Fruit fly (Drosophila melanogaster): ENCODE results near the gene CG12483.

CG12483 gene

DNA sequence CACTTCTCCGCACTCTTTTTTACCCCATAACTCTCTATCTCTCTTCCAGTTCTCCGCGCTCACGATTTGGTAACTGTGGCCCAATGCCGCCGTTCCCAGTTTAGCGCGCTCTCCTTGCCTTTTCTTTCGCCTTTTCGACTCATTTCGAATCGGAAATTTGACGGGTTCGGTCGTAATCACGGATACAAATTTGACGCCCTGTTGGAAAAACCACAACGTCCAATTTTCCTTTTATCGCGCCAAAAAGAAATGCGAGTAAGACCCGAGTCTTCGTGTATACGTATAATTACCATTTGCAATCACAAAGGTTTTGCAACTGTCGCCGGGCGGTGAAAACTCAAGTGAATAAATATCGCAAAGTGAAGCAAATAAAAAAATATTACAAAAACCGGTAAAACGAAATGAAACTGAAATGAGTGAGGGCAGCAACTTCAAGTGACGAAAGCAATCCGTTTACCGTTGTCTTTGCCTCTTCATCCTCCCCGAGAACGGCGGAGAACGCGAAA, 31.2 kb upstream of the CG12483 start, which contains the start of gene Pdk1:
Pdk1 (plus strand) TSS at position 140 of the 506 bp plus-strand sequence.
- peak; percentile 49 for TF ChIP-seq bab1 (GFP tag; optimal IDR thresholded peaks at IDR 0.05)
- TF ChIP-seq CG1620 (GFP tag; optimal IDR thresholded peaks at IDR 0.05), result no peak
- TF ChIP-seq CG14711 (tag; optimal IDR thresholded peaks at IDR 0.05), result no peak
- TF ChIP-seq Mnt (GFP tag; optimal IDR thresholded peaks at IDR 0.05), result peak; percentile 64
- peak; percentile 92 for TF ChIP-seq cic (GFP tag; optimal IDR thresholded peaks at IDR 0.05)
- TF ChIP-seq toe (GFP tag; optimal IDR thresholded peaks at IDR 0.05), result no peak
- peak; percentile 76 for TF ChIP-seq ovo (GFP tag; optimal IDR thresholded peaks at IDR 0.05)
- TF ChIP-seq kay (GFP tag; ENCODE audit: borderline replicate concordance), result peak; percentile 47
- TF ChIP-seq CG12768 (GFP tag; optimal IDR thresholded peaks at IDR 0.05), result peak; percentile 63
- TF ChIP-seq CG7101 (tag; optimal IDR thresholded peaks at IDR 0.05), result peak; percentile 17
- peak; percentile 71 for TF ChIP-seq pad (GFP tag; optimal IDR thresholded peaks at IDR 0.05)
- no peak for TF ChIP-seq Clk (GFP tag; optimal IDR thresholded peaks at IDR 0.05)
- TF ChIP-seq CG11617 (GFP tag; optimal IDR thresholded peaks at IDR 0.05), result peak; percentile 47
- peak; percentile 63 for TF ChIP-seq tj (GFP tag; optimal IDR thresholded peaks at IDR 0.05)
- peak; percentile 15 for TF ChIP-seq Crg-1 (GFP tag; optimal IDR thresholded peaks at IDR 0.05)
- no peak for TF ChIP-seq CG7045 (GFP tag; optimal IDR thresholded peaks at IDR 0.05)

DNA sequence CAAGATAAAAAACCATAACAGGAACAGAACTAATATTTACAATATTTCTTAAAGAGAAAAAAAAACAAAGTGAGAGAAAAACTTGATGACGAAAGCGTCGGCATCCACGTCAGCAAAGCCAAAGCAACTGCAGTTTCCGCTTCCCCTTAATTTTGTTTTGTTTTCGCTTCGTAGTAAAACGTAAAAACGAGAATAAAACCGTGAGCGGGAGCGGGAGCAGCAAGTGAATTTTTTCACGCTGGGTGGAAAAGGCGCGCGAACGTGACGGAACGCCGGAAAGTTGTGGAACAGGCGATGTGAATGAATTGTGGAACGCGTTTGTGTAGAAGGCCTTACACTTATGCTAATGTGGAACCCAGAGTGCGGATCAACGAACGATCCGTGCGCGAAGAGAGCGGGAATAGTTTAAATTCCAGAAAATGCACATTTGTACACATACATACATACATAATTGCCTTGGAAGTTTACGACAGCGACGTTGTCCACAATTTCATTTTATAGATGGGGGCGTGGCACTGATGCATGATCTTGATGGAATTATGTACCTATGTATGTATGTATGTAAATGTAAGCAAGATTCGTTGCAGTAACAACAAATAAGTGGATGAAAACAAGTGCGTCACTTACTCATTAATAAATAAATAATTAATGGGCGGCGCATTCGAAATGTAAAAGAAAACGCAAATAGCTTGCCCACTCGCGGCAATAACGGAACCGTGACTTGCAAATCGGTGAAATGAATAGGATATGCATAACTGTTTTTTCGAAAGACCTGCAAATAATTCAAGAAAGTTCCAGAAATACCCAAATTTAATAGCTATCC, 30.3 kb upstream of the CG12483 start:
- TF ChIP-seq CG5204 (GFP tag; optimal IDR thresholded peaks at IDR 0.05) (no peak), CG1620 (GFP tag; optimal IDR thresholded peaks at IDR 0.05) (no peak), kay (GFP tag; ENCODE audit: borderline replicate concordance) (peak; percentile 88), pad (GFP tag; optimal IDR thresholded peaks at IDR 0.05) (peak; percentile 94), CG12768 (GFP tag; optimal IDR thresholded peaks at IDR 0.05) (peak; percentile 58), ovo (GFP tag; optimal IDR thresholded peaks at IDR 0.05) (peak; percentile 53), CG11617 (GFP tag; optimal IDR thresholded peaks at IDR 0.05) (no peak), cic (GFP tag; optimal IDR thresholded peaks at IDR 0.05) (peak; percentile 100), toe (GFP tag; optimal IDR thresholded peaks at IDR 0.05) (no peak), Hr96 (GFP tag; optimal IDR thresholded peaks at IDR 0.05) (no peak), tj (GFP tag; optimal IDR thresholded peaks at IDR 0.05) (peak; percentile 78), CG33017 (tag; optimal IDR thresholded peaks at IDR 0.05) (peak; percentile 50), CG7045 (GFP tag; optimal IDR thresholded peaks at IDR 0.05) (no peak), CG14711 (tag; optimal IDR thresholded peaks at IDR 0.05) (peak; percentile 25), bab1 (GFP tag; optimal IDR thresholded peaks at IDR 0.05) (peak; percentile 25), cnc (optimal IDR thresholded peaks at IDR 0.05) (peak; percentile 62 to 84), Crg-1 (GFP tag; optimal IDR thresholded peaks at IDR 0.05) (no peak), CG7101 (tag; optimal IDR thresholded peaks at IDR 0.05) (peak; percentile 16), Clk (GFP tag; optimal IDR thresholded peaks at IDR 0.05) (no peak), Mnt (GFP tag; optimal IDR thresholded peaks at IDR 0.05) (peak; percentile 30)

DNA sequence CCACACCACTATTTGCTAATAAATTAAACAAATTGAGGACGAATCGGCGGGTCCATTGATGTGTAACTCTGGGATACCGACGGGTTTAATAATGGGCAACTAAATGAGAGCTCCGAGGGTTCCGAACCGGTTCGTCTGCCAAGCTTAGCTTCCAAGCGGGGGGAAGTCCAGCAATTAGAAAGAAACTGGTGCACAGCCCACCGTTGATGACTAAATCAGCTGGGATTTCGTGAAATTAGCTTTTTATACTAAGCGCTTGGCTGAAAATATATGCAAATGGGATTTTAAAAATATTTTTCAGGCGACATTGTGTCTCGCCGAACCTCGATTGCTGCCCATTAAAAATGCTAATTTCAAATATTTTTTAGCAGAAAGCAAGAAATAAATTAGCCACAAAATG, 29.3 kb upstream of the CG12483 start:
- TF ChIP-seq Crg-1 (GFP tag; optimal IDR thresholded peaks at IDR 0.05) (no peak), kay (GFP tag; ENCODE audit: borderline replicate concordance) (no peak), cic (GFP tag; optimal IDR thresholded peaks at IDR 0.05) (no peak), pad (GFP tag; optimal IDR thresholded peaks at IDR 0.05) (no peak), CG12768 (GFP tag; optimal IDR thresholded peaks at IDR 0.05) (no peak)

DNA sequence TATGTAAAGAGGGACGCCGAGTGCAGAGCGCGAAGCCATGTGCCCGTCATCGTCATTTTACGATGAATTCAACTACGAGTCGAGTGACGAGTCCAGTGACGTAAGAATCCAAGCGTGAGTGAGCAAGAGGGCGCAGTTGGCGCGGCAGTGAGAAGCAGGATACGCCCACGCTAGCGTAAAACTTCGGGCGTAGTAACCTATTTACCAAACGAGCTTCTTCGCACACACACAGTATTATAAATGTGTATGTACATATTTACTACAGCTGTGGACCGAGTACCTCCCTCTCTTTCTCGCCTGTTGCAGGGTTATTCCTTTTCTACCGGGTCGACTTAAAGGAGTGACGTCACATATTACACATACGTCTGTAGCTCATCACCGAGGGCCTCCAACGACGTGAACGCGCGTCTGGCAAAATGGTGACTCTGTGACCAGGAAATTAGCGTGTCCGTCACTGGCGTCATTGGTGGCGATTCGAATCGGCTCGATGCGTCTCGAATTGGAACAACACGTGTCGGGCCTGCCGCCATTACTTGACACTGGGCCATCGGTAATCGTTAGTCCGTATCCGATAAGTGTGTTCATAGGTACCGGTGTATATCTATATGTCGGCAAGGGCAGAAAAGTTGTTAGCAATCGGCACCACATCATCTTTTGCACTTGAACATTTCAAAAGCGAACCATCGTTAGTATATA, 25.8 kb upstream of the CG12483 start:
- TF ChIP-seq toe (GFP tag; optimal IDR thresholded peaks at IDR 0.05) (no peak), cic (GFP tag; optimal IDR thresholded peaks at IDR 0.05) (peak; percentile 46)

DNA sequence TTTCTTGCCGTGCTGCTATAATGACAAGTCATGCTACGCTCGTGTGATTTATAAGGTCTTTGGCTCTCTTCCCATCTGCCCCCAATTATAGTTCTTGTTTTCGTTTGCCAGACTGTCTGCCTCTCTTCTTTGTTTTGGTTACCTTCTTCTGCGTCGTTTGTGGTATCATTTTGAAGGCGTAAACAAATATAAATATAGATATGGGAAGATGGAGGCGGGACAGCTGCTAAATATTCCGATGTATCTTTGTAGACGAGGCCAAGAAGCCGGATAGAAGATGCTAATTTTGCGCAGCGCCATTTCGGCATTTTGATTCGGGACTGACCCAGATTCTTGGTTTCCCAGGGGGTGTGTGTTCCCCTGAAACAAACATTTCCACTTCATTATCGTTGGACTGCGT, 21.2 kb upstream of the CG12483 start:
- TF ChIP-seq CG1620 (GFP tag; optimal IDR thresholded peaks at IDR 0.05), result no peak
- no peak for TF ChIP-seq Clk (GFP tag; optimal IDR thresholded peaks at IDR 0.05)
- peak in 1 of 2 experiments; percentile 4 for TF ChIP-seq cnc (optimal IDR thresholded peaks at IDR 0.05)
- no peak for TF ChIP-seq CG33017 (tag; optimal IDR thresholded peaks at IDR 0.05)

DNA sequence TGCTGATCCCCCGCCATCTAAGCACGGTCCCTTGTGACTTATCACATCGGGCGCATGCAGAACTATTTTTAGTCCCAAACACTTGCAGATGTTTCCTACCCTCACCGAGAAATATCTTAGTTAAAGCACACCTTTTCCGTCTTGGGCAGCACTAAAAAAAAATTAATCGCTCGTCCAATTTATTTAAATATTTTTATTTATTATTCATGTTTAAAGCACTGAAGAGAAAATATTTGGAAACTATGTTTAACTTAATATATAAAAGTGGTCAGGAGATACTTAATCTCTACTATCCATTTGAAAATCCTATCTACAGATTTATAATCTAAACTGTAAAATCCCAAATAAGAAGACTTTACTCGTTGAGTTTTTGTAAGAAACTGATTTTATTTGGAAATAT, 11.8 kb upstream of the CG12483 start:
- TF ChIP-seq CG7101 (tag; optimal IDR thresholded peaks at IDR 0.05) (no peak), CG1620 (GFP tag; optimal IDR thresholded peaks at IDR 0.05) (no peak), CG11617 (GFP tag; optimal IDR thresholded peaks at IDR 0.05) (no peak), bab1 (GFP tag; optimal IDR thresholded peaks at IDR 0.05) (no peak), Clk (GFP tag; optimal IDR thresholded peaks at IDR 0.05) (no peak)

DNA sequence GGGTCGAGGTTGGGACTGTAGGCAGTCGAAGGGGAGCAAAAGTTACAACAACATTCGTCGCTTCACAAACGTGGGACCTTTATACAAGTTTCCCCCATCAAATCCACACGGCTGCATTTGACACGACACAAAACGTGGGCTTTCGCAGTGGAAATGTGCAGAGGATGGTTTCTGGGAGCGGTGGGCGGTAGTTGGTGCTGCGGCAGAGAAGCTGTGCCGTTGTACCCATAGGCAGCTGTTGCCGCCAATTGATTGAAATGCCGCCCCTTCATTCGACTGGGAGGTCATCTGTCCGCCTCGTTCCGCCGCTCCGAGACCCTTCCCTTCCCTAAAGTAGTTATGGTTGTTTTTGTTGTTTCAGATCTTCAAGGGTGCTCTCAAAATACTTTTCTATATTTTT, 10.9 kb upstream of the CG12483 start:
- TF ChIP-seq CG5204 (GFP tag; optimal IDR thresholded peaks at IDR 0.05) (no peak), Crg-1 (GFP tag; optimal IDR thresholded peaks at IDR 0.05) (no peak), CG12768 (GFP tag; optimal IDR thresholded peaks at IDR 0.05) (no peak), CG11617 (GFP tag; optimal IDR thresholded peaks at IDR 0.05) (no peak), bab1 (GFP tag; optimal IDR thresholded peaks at IDR 0.05) (no peak), CG33017 (tag; optimal IDR thresholded peaks at IDR 0.05) (no peak), pad (GFP tag; optimal IDR thresholded peaks at IDR 0.05) (no peak), CG1620 (GFP tag; optimal IDR thresholded peaks at IDR 0.05) (no peak), Clk (GFP tag; optimal IDR thresholded peaks at IDR 0.05) (no peak), cic (GFP tag; optimal IDR thresholded peaks at IDR 0.05) (no peak), CG14711 (tag; optimal IDR thresholded peaks at IDR 0.05) (no peak), Hr96 (GFP tag; optimal IDR thresholded peaks at IDR 0.05) (no peak), ovo (GFP tag; optimal IDR thresholded peaks at IDR 0.05) (no peak), toe (GFP tag; optimal IDR thresholded peaks at IDR 0.05) (no peak), kay (GFP tag; ENCODE audit: borderline replicate concordance) (no peak), CG7101 (tag; optimal IDR thresholded peaks at IDR 0.05) (no peak), cnc (optimal IDR thresholded peaks at IDR 0.05) (no peak), tj (GFP tag; optimal IDR thresholded peaks at IDR 0.05) (no peak)

All from whole organism, adult.